Worm (Caenorhabditis elegans) whole organism, L3 larva: Measurements from ENCODE around the gene grl-22.

Experiments
- ZK546.5 ChIP-seq: sonication (generic microtip); optimal IDR thresholded peaks from 2 replicates; lab custom pipeline; 2017; ENCODE audit warnings: missing biosample characterization, missing genetic modification characterization
- aly-2 ChIP-seq: fragments of 150-350 bp; optimal IDR thresholded peaks from 2 replicates; lab custom pipeline; 2014; ENCODE audit warnings: missing biosample characterization, missing genetic modification characterization
- ama-1 ChIP-seq: fragments of 150-350 bp; optimal IDR thresholded peaks from 2 replicates; lab custom pipeline; 2018
- ceh-16 ChIP-seq: sonication (generic microtip); optimal IDR thresholded peaks from 2 replicates; lab custom pipeline; 2017; ENCODE audit warnings: missing biosample characterization, missing genetic modification characterization
- ceh-28 ChIP-seq: fragments of 150-350 bp; optimal IDR thresholded peaks from 2 replicates; lab custom pipeline; 2014; ENCODE audit warnings: missing biosample characterization, missing genetic modification reagents, missing genetic modification characterization
- daf-12 ChIP-seq: fragments of 150-350 bp; optimal IDR thresholded peaks from 2 replicates; lab custom pipeline; 2014; ENCODE audit warnings: missing biosample characterization, missing genetic modification reagents, missing genetic modification characterization
- egl-27 ChIP-seq: sonication (generic microtip); optimal IDR thresholded peaks from 4 replicates; lab custom pipeline; 2017; ENCODE audit warnings: missing biosample characterization, missing genetic modification reagents, missing genetic modification characterization
- egl-5 ChIP-seq: fragments of 150-350 bp; optimal IDR thresholded peaks from 2 replicates; lab custom pipeline; 2017; ENCODE audit warnings: missing biosample characterization, missing genetic modification reagents, missing genetic modification characterization, inconsistent platforms
- elt-2 ChIP-seq: sonication (generic microtip); optimal IDR thresholded peaks from 2 replicates; lab custom pipeline; 2016; ENCODE audit warnings: missing genetic modification reagents, mild to moderate bottlenecking, missing genetic modification characterization, missing compliant biosample characterization
- fkh-10 ChIP-seq: sonication (generic microtip); optimal IDR thresholded peaks from 2 replicates; lab custom pipeline; 2017; ENCODE audit warnings: missing biosample characterization, missing genetic modification reagents, missing genetic modification characterization
- fkh-2 ChIP-seq: fragments of 150-350 bp; optimal IDR thresholded peaks from 2 replicates; lab custom pipeline; 2014; ENCODE audit warnings: missing biosample characterization, missing genetic modification reagents, missing genetic modification characterization
- fos-1 ChIP-seq: fragments of 150-350 bp; optimal IDR thresholded peaks from 2 replicates; lab custom pipeline; 2014; ENCODE audit warnings: missing biosample characterization, missing genetic modification characterization
- hmg-11 ChIP-seq: sonication (generic microtip); optimal IDR thresholded peaks from 2 replicates; lab custom pipeline; 2016; ENCODE audit warnings: missing genetic modification characterization, missing compliant biosample characterization
- jun-1 ChIP-seq: fragments of 150-350 bp; optimal IDR thresholded peaks from 2 replicates; lab custom pipeline; 2014; ENCODE audit warnings: missing biosample characterization, missing genetic modification reagents, missing genetic modification characterization
- lin-15B ChIP-seq: fragments of 150-350 bp; optimal IDR thresholded peaks from 2 replicates; lab custom pipeline; 2014; ENCODE audit warnings: missing biosample characterization, missing genetic modification characterization
- lin-39 ChIP-seq: fragments of 150-350 bp; optimal IDR thresholded peaks from 2 replicates; lab custom pipeline; 2018; ENCODE audit warnings: missing biosample characterization, missing genetic modification reagents, missing genetic modification characterization
- lsy-12 ChIP-seq: sonication (generic microtip); optimal IDR thresholded peaks from 2 replicates; lab custom pipeline; 2016; ENCODE audit warnings: mild to moderate bottlenecking, missing genetic modification characterization, missing compliant biosample characterization
- mdl-1 ChIP-seq: fragments of 150-350 bp; optimal IDR thresholded peaks from 2 replicates; lab custom pipeline; 2014; ENCODE audit warnings: missing biosample characterization, missing genetic modification characterization
- nfya-1 ChIP-seq: sonication (generic microtip); optimal IDR thresholded peaks from 2 replicates; lab custom pipeline; 2017; ENCODE audit warnings: missing genetic modification characterization, mild to moderate bottlenecking, missing compliant biosample characterization, antibody characterized with exemption, moderate library complexity; ENCODE audit not compliant: insufficient read depth
- nhr-11 ChIP-seq: fragments of 150-350 bp; optimal IDR thresholded peaks from 2 replicates; lab custom pipeline; 2014; ENCODE audit warnings: missing biosample characterization, missing genetic modification characterization
- nhr-23 ChIP-seq: fragments of 150-350 bp; optimal IDR thresholded peaks from 2 replicates; lab custom pipeline; 2014; ENCODE audit warnings: missing biosample characterization, missing genetic modification reagents, missing genetic modification characterization
- nhr-25 ChIP-seq: sonication (generic microtip); optimal IDR thresholded peaks from 2 replicates; lab custom pipeline; 2017; ENCODE audit warnings: missing biosample characterization, missing genetic modification characterization
- nhr-28 ChIP-seq: fragments of 150-350 bp; optimal IDR thresholded peaks from 2 replicates; lab custom pipeline; 2014; ENCODE audit warnings: missing biosample characterization, missing genetic modification characterization
- nhr-43 ChIP-seq: sonication (generic microtip); optimal IDR thresholded peaks from 2 replicates; lab custom pipeline; 2016; ENCODE audit warnings: mild to moderate bottlenecking, missing genetic modification characterization, missing compliant biosample characterization; ENCODE audit not compliant: poor library complexity, severe bottlenecking
- nhr-67 ChIP-seq: fragments of 150-350 bp; optimal IDR thresholded peaks from 2 replicates; lab custom pipeline; 2014; ENCODE audit warnings: missing biosample characterization, missing genetic modification characterization
- nhr-76 ChIP-seq: fragments of 150-350 bp; sonication (generic microtip); optimal IDR thresholded peaks from 5 replicates; lab custom pipeline; 2014; ENCODE audit warnings: missing biosample characterization, missing genetic modification characterization
- pha-4 ChIP-seq: fragments of 150-350 bp; optimal IDR thresholded peaks from 2 replicates; lab custom pipeline; 2014; ENCODE audit warnings: missing biosample characterization, missing genetic modification reagents, missing genetic modification characterization
- pqm-1 ChIP-seq: fragments of 150-350 bp; optimal IDR thresholded peaks from 2 replicates; lab custom pipeline; 2017; ENCODE audit warnings: missing biosample characterization, missing genetic modification characterization, inconsistent platforms
- sea-2 ChIP-seq: fragments of 150-350 bp; sonication (generic microtip); optimal IDR thresholded peaks from 4 replicates; lab custom pipeline; 2014; ENCODE audit warnings: missing biosample characterization, missing genetic modification reagents, missing genetic modification characterization
- skn-1 ChIP-seq: fragments of 150-350 bp; optimal IDR thresholded peaks from 2 replicates; lab custom pipeline; 2014; ENCODE audit warnings: missing biosample characterization, missing genetic modification characterization
- snpc-4 ChIP-seq: fragments of 150-350 bp; optimal IDR thresholded peaks from 2 replicates; lab custom pipeline; 2014; ENCODE audit warnings: missing biosample characterization, missing genetic modification characterization
- tbx-2 ChIP-seq: sonication (generic microtip); optimal IDR thresholded peaks from 2 replicates; lab custom pipeline; 2016; ENCODE audit warnings: mild to moderate bottlenecking, missing genetic modification characterization, missing compliant biosample characterization
- unc-39 ChIP-seq: sonication (generic microtip); optimal IDR thresholded peaks from 4 replicates; lab custom pipeline; 2017; ENCODE audit warnings: missing biosample characterization, missing genetic modification characterization
- zag-1 ChIP-seq: fragments of 150-350 bp; optimal IDR thresholded peaks from 2 replicates; lab custom pipeline; 2014; ENCODE audit warnings: missing biosample characterization, missing genetic modification characterization

The grl-22 gene

DNA sequence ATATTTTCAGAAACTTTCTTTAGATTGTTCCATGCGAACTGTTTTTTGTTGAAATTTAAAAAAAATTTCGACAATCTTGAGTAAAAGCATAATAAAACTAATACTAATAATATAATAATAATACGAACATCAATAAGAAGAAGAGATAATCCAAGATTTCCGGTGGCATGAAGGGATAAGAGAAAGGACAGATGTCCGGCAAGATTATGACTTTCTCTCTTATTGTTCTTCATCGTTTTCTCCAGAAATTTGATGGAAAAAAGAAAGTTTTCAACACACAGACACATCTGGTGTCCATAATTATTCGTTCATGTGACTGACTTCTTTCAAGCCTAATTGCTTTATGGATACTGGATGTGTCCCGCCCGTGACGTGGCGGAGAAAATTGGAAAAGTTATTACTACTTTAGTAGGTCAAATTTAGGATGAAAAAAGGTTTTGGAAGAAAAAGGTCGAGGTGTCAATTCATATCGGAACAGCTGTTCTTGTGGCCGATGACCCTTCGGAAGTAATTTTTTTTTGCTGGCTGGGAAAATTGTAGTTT, 8.8 kb upstream of the grl-22 start:
- peak; percentile 39 for TF ChIP-seq nhr-23
- no peak for TF ChIP-seq mdl-1 (tag; lab: Kevin White, UChicago)
- no peak for TF ChIP-seq pqm-1 (tag; lab: Kevin White, UChicago)
- TF ChIP-seq sea-2 (GFP tag; lab: Kevin White, UChicago): no peak
- TF ChIP-seq nfya-1 (tag; lab: Kevin White, UChicago): no peak
- TF ChIP-seq elt-2 (tag; lab: Kevin White, UChicago): no peak
- peak; percentile 12 for TF ChIP-seq egl-5 (tag; lab: Kevin White, UChicago)
- no peak for TF ChIP-seq nhr-28 (tag; lab: Kevin White, UChicago)
- TF ChIP-seq hmg-11 (tag; lab: Kevin White, UChicago): no peak
- TF ChIP-seq snpc-4 (tag; lab: Kevin White, UChicago): no peak
- no peak for TF ChIP-seq ceh-28 (tag; lab: Kevin White, UChicago)
- TF ChIP-seq fkh-10: no peak

DNA sequence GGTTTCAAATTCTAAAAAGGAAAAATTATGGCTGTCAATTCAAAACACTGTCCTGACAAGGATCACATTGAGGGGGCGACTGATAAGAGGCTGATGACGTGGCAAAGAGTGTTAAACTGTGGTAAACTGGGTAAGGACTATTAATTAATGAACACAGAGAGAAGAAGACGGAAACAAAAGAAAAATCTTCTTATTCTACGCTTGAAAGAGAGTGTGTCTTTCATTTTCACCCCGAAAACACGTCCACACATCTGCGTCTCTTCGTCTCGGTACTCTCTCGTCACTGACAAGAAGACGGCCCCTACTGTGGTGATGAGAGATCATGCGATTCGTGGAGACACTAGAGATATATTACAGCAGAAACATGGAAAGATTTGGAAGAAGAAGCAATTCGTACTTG, 7.6 kb upstream of the grl-22 start:
- TF ChIP-seq jun-1 (tag; lab: Kevin White, UChicago): no peak
- peak; percentile 45 for TF ChIP-seq nfya-1 (tag; lab: Kevin White, UChicago)
- peak; percentile 67 for TF ChIP-seq nhr-43
- peak; percentile 13 for TF ChIP-seq egl-27 (tag; lab: Kevin White, UChicago)
- TF ChIP-seq ceh-16 (tag; lab: Kevin White, UChicago): no peak
- peak; percentile 71 for TF ChIP-seq nhr-23
- no peak for TF ChIP-seq lin-15B (tag; lab: Kevin White, UChicago)
- no peak for TF ChIP-seq lin-39
- TF ChIP-seq tbx-2 (tag; lab: Kevin White, UChicago): no peak
- peak; percentile 25 for TF ChIP-seq hmg-11 (tag; lab: Kevin White, UChicago)
- no peak for TF ChIP-seq zag-1
- no peak for TF ChIP-seq nhr-76 (tag; lab: Kevin White, UChicago)
- peak; percentile 48 for TF ChIP-seq pqm-1 (tag; lab: Kevin White, UChicago)
- no peak for TF ChIP-seq fos-1
- peak; percentile 86 for TF ChIP-seq nhr-25 (tag; lab: Kevin White, UChicago)
- TF ChIP-seq nhr-11: no peak
- peak; percentile 66 for TF ChIP-seq elt-2 (tag; lab: Kevin White, UChicago)
- no peak for TF ChIP-seq unc-39 (tag; lab: Kevin White, UChicago)

DNA sequence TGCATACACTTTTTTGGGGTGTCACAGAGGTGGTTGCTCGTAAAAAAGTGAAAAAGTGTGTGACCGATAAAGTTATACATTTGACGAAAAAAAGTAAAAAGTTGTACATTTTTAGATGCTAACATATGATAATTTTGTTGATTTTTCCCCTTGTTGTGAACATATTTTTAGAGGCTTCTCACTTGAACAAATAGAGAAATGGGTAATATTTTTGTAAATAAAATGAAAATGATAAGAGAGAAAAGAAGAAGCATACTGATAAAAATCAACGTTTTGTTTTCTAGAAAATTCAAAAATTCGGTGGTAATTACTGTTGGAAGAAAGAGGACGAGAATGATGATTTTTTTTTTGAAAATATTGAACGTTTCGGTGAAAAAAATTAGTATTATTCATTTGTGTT, 6.5 kb upstream of the grl-22 start:
- no peak for TF ChIP-seq lsy-12 (tag; lab: Kevin White, UChicago)
- TF ChIP-seq nhr-67 (tag; lab: Kevin White, UChicago): no peak
- TF ChIP-seq fkh-2 (tag; lab: Kevin White, UChicago): no peak
- TF ChIP-seq nhr-23: no peak
- no peak for TF ChIP-seq nfya-1 (tag; lab: Kevin White, UChicago)
- no peak for TF ChIP-seq aly-2 (tag; lab: Kevin White, UChicago)
- TF ChIP-seq egl-5 (tag; lab: Kevin White, UChicago): no peak
- no peak for TF ChIP-seq nhr-11
- TF ChIP-seq unc-39 (tag; lab: Kevin White, UChicago): no peak
- peak; percentile 91 for TF ChIP-seq pha-4 (tag; lab: Kevin White, UChicago)
- peak; percentile 72 for TF ChIP-seq elt-2 (tag; lab: Kevin White, UChicago)

- TF ChIP-seq lin-15B (tag; lab: Kevin White, UChicago) (no peak), nhr-25 (tag; lab: Kevin White, UChicago) (no peak), daf-12 (tag; lab: Kevin White, UChicago) (no peak), lsy-12 (tag; lab: Kevin White, UChicago) (no peak), elt-2 (tag; lab: Kevin White, UChicago) (no peak), ama-1 (peak; percentile 19), nfya-1 (tag; lab: Kevin White, UChicago) (no peak)
These were observed 5.7 kb upstream of the grl-22 start for ce11 chrIII:5419527-5419926.

DNA sequence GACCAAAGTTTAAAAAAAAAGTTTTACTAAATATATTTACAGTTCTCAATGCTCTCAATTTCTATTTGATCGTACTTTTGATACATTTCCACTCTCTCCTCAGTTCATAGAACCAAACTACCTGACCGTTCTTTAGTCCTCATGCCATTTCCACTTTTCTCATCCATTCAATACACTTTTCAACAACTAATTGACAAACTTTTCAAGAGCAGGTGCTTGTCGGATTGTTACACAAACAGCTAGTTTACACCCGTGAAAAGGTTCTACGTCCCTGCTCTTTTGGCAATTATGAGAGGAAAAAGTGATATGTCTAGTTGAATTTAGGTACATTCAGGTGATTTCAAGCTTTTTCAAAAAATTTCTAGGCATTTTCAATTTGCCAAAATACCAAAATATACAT, 4.1 kb upstream of the grl-22 start:
- TF ChIP-seq fkh-2 (tag; lab: Kevin White, UChicago) (no peak), skn-1 (tag; lab: Kevin White, UChicago) (no peak), pha-4 (tag; lab: Kevin White, UChicago) (peak; percentile 43), nfya-1 (tag; lab: Kevin White, UChicago) (no peak), ZK546.5 (no peak), unc-39 (tag; lab: Kevin White, UChicago) (no peak)
